Fruit fly (Drosophila melanogaster): ENCODE measurements around the gene CG13384.

dm6 chr2L:8437176-8437575 lies 52.9 kb downstream of the CG13384 start, which contains the start of the genes D12 and Chrac-14:
- no peak for TF ChIP-seq pan (optimal IDR thresholded peaks at IDR 0.05)
- TF ChIP-seq Dll (optimal IDR thresholded peaks at IDR 0.05), result no peak
- TF ChIP-seq usp (GFP tag; optimal IDR thresholded peaks at IDR 0.05), result no peak
- no peak for TF ChIP-seq psq (optimal IDR thresholded peaks at IDR 0.05)

All from whole organism.